Worm (Caenorhabditis elegans) whole organism, midembryonic: ENCODE data around the gene frk-1.

ENCODE experiments used
- T22C8.4 ChIP-seq: fragments of 200-800 bp; sonication (Bioruptor generic); IDR thresholded peaks from 2 replicates; pipeline ENCODE4 v1.3.6; 2022; ENCODE audit warnings: missing genetic modification characterization, missing compliant biosample characterization
- cog-1 ChIP-seq: sonication (generic microtip); optimal IDR thresholded peaks from 2 replicates; lab custom pipeline; 2016; ENCODE audit warnings: missing genetic modification characterization, missing compliant biosample characterization
- flt-1 ChIP-seq: fragments of 200-800 bp; sonication (Bioruptor generic); IDR thresholded peaks from 2 replicates; pipeline ENCODE4 v1.3.6; 2022; ENCODE audit warnings: missing genetic modification characterization, missing compliant biosample characterization
- klf-2 ChIP-seq: fragments of 200-800 bp; sonication (Bioruptor generic); conservative IDR thresholded peaks from 2 replicates; pipeline ENCODE4 v1.3.6; 2022; ENCODE audit warnings: missing genetic modification reagents, missing genetic modification characterization, missing compliant biosample characterization
- ztf-23 ChIP-seq: fragments of 200-800 bp; sonication (Bioruptor generic); IDR thresholded peaks from 2 replicates; pipeline ENCODE4 v1.3.6; 2022; ENCODE audit warnings: missing genetic modification reagents, missing genetic modification characterization, missing compliant biosample characterization
- ztf-29 ChIP-seq: fragments of 200-800 bp; sonication (Bioruptor generic); IDR thresholded peaks from 2 replicates; pipeline ENCODE4 v1.3.6; 2022; ENCODE audit warnings: missing genetic modification reagents, missing genetic modification characterization, missing compliant biosample characterization

ce11 chrIV:10056138-10056537 is 13.2 kb downstream of the frk-1 start, which contains the start of gene T04B2.7:
- TF ChIP-seq klf-2 (GFP tag; lab: Robert Waterston, UW) (no peak), flt-1 (GFP tag; lab: Robert Waterston, UW) (no peak), ztf-23 (GFP tag; lab: Robert Waterston, UW) (no peak), T22C8.4 (GFP tag; lab: Robert Waterston, UW) (no peak), ztf-29 (GFP tag; lab: Robert Waterston, UW) (no peak), cog-1 (no peak)
